Fruit fly (Drosophila melanogaster) whole organism, embryonic: Measurements from ENCODE around the gene CG34117.
A peak's percentile ranks its signal among the peaks of the same experiment; 100 is the strongest.

Source experiments
- BEAF-32 ChIP-seq: fragments of 200-800 bp; sonication (Bioruptor generic); optimal IDR thresholded peaks from 3 replicates; lab custom pipeline; 2017; ENCODE audit warnings: missing biosample characterization, missing genetic modification characterization, mild to moderate bottlenecking, moderate library complexity, missing genetic modification reagents
- Bgb ChIP-seq: fragments of 200-800 bp; sonication (Bioruptor generic); IDR thresholded peaks from 2 replicates; pipeline ENCODE4 v1.3.6; 2022; ENCODE audit warnings: missing biosample characterization, missing genetic modification characterization; ENCODE audit not compliant: partially characterized antibody
- BtbVII ChIP-seq: fragments of 200-800 bp; sonication (Bioruptor generic); optimal IDR thresholded peaks from 3 replicates; lab custom pipeline; 2017; ENCODE audit warnings: missing biosample characterization, mild to moderate bottlenecking, missing genetic modification characterization
- CG10267 ChIP-seq: fragments of 200-800 bp; sonication (Bioruptor generic); optimal IDR thresholded peaks from 2 replicates; lab custom pipeline; 2018; ENCODE audit warnings: missing biosample characterization, mild to moderate bottlenecking, missing genetic modification characterization, moderate library complexity
- CG10462 ChIP-seq: fragments of 200-800 bp; sonication (Bioruptor generic); optimal IDR thresholded peaks from 2 replicates; lab custom pipeline; 2016; ENCODE audit warnings: missing biosample characterization, missing genetic modification characterization
- CG12659 ChIP-seq: fragments of 200-800 bp; sonication (Bioruptor generic); optimal IDR thresholded peaks from 3 replicates; lab custom pipeline; 2017; ENCODE audit warnings: mild to moderate bottlenecking, missing biosample characterization, missing genetic modification reagents, missing genetic modification characterization
- CG13123 ChIP-seq: fragments of 200-800 bp; sonication (Bioruptor generic); optimal IDR thresholded peaks from 2 replicates; lab custom pipeline; 2016; ENCODE audit warnings: missing biosample characterization, missing genetic modification characterization
- CG13287 ChIP-seq: fragments of 200-800 bp; sonication (Bioruptor generic); IDR thresholded peaks from 2 replicates; pipeline ENCODE4 v1.3.6; 2022; ENCODE audit warnings: missing biosample characterization, missing genetic modification characterization; ENCODE audit not compliant: partially characterized antibody
- CG14710 ChIP-seq: fragments of 200-800 bp; sonication (Bioruptor generic); optimal IDR thresholded peaks from 3 replicates; lab custom pipeline; 2019; ENCODE audit warnings: missing biosample characterization, mild to moderate bottlenecking, missing genetic modification characterization, moderate library complexity
- CG18476 ChIP-seq: fragments of 200-800 bp; sonication (Bioruptor generic); optimal IDR thresholded peaks from 2 replicates; lab custom pipeline; 2016; ENCODE audit warnings: missing biosample characterization, mild to moderate bottlenecking, missing genetic modification characterization
- CG2116 ChIP-seq: fragments of 200-800 bp; sonication (Bioruptor generic); optimal IDR thresholded peaks from 3 replicates; lab custom pipeline; 2018; ENCODE audit warnings: missing biosample characterization, mild to moderate bottlenecking, missing genetic modification characterization
- CG32532 ChIP-seq: fragments of 200-800 bp; sonication (Bioruptor generic); IDR thresholded peaks from 2 replicates; pipeline ENCODE4 v1.3.6; 2022; ENCODE audit warnings: missing biosample characterization, missing genetic modification characterization
- CG34224 ChIP-seq: fragments of 200-800 bp; sonication (Bioruptor generic); IDR thresholded peaks from 3 replicates; pipeline ENCODE4 v1.3.6; 2022; ENCODE audit warnings: missing biosample characterization, missing genetic modification characterization; ENCODE audit not compliant: partially characterized antibody
- CG3995 ChIP-seq: fragments of 200-800 bp; sonication (Bioruptor generic); optimal IDR thresholded peaks from 3 replicates; lab custom pipeline; 2016; ENCODE audit warnings: missing biosample characterization, missing genetic modification characterization
- CG5180 ChIP-seq: fragments of 200-800 bp; sonication (Bioruptor generic); optimal IDR thresholded peaks from 3 replicates; lab custom pipeline; 2017; ENCODE audit warnings: missing biosample characterization, missing genetic modification characterization, mild to moderate bottlenecking, moderate library complexity, missing genetic modification reagents
- CG9437 ChIP-seq: fragments of 200-800 bp; sonication (Bioruptor generic); optimal IDR thresholded peaks from 2 replicates; lab custom pipeline; 2018; ENCODE audit warnings: missing biosample characterization, mild to moderate bottlenecking, missing genetic modification characterization
- CG9797 ChIP-seq: fragments of 200-800 bp; sonication (Bioruptor generic); optimal IDR thresholded peaks from 3 replicates; lab custom pipeline; 2018; ENCODE audit warnings: missing biosample characterization, mild to moderate bottlenecking, missing genetic modification characterization
- Chrac-16 ChIP-seq: fragments of 200-800 bp; sonication (Bioruptor generic); optimal IDR thresholded peaks from 3 replicates; lab custom pipeline; 2016; ENCODE audit warnings: missing biosample characterization, missing genetic modification characterization
- CoRest ChIP-seq: fragments of 200-800 bp; sonication (Bioruptor generic); optimal IDR thresholded peaks from 3 replicates; lab custom pipeline; 2018; ENCODE audit warnings: missing biosample characterization, mild to moderate bottlenecking, missing genetic modification characterization, moderate library complexity
- Dp ChIP-seq: fragments of 200-800 bp; sonication (Bioruptor generic); optimal IDR thresholded peaks from 2 replicates; lab custom pipeline; 2018; ENCODE audit warnings: missing biosample characterization, mild to moderate bottlenecking, missing genetic modification characterization, moderate library complexity
- Dref ChIP-seq: fragments of 200-800 bp; sonication (Bioruptor generic); IDR thresholded peaks from 2 replicates; pipeline ENCODE4 v1.3.6; 2022; ENCODE audit warnings: missing biosample characterization, missing genetic modification characterization
- E2f2 ChIP-seq: fragments of 200-800 bp; sonication (Bioruptor generic); IDR thresholded peaks from 2 replicates; pipeline ENCODE4 v1.3.6; 2022; ENCODE audit warnings: missing biosample characterization, missing genetic modification characterization
- MBD-R2 ChIP-seq: fragments of 200-800 bp; sonication (Bioruptor generic); IDR thresholded peaks from 2 replicates; pipeline ENCODE4 v1.3.6; 2022; ENCODE audit warnings: missing biosample characterization, missing genetic modification characterization
- Scr ChIP-seq: fragments of 200-800 bp; sonication (Bioruptor generic); IDR thresholded peaks from 2 replicates; pipeline ENCODE4 v1.3.6; 2022; ENCODE audit warnings: missing biosample characterization, missing genetic modification characterization; ENCODE audit not compliant: partially characterized antibody
- Sin3A ChIP-seq: fragments of >200 bp; optimal IDR thresholded peaks from 2 replicates; lab custom pipeline; 2018
- Sry-β ChIP-seq: fragments of 200-800 bp; sonication (Bioruptor generic); optimal IDR thresholded peaks from 2 replicates; lab custom pipeline; 2018; ENCODE audit warnings: missing biosample characterization, mild to moderate bottlenecking, missing genetic modification characterization, moderate library complexity
- Sry-δ ChIP-seq: fragments of 200-800 bp; sonication (Bioruptor generic); optimal IDR thresholded peaks from 2 replicates; lab custom pipeline; 2016; ENCODE audit warnings: missing biosample characterization, missing genetic modification characterization
- YL-1 ChIP-seq: fragments of 200-800 bp; sonication (Bioruptor generic); optimal IDR thresholded peaks from 3 replicates; lab custom pipeline; 2017; ENCODE audit warnings: missing biosample characterization, mild to moderate bottlenecking, missing genetic modification characterization
- bab2 ChIP-seq: fragments of 200-800 bp; sonication (Bioruptor generic); optimal IDR thresholded peaks from 2 replicates; lab custom pipeline; 2016; ENCODE audit warnings: missing biosample characterization, missing genetic modification characterization
- bbx ChIP-seq: fragments of 200-800 bp; sonication (Bioruptor generic); IDR thresholded peaks from 2 replicates; pipeline ENCODE4 v1.3.6; 2022; ENCODE audit warnings: missing biosample characterization, missing genetic modification characterization; ENCODE audit not compliant: partially characterized antibody
- dm ChIP-seq: fragments of 200-800 bp; sonication (Bioruptor generic); optimal IDR thresholded peaks from 3 replicates; lab custom pipeline; 2016; ENCODE audit warnings: missing biosample characterization, missing genetic modification characterization
- lab ChIP-seq: fragments of 200-800 bp; sonication (Bioruptor generic); optimal IDR thresholded peaks from 3 replicates; lab custom pipeline; 2017; ENCODE audit warnings: missing biosample characterization, missing genetic modification characterization, mild to moderate bottlenecking, moderate library complexity, missing genetic modification reagents
- lilli ChIP-seq: fragments of 200-800 bp; sonication (Bioruptor generic); optimal IDR thresholded peaks from 3 replicates; lab custom pipeline; 2016; ENCODE audit warnings: missing biosample characterization, missing genetic modification characterization
- nmo ChIP-seq: fragments of 200-800 bp; sonication (Bioruptor generic); optimal IDR thresholded peaks from 2 replicates; lab custom pipeline; 2018; ENCODE audit warnings: missing biosample characterization, mild to moderate bottlenecking, missing genetic modification characterization, moderate library complexity
- onecut ChIP-seq: fragments of 200-800 bp; sonication (Bioruptor generic); IDR thresholded peaks from 2 replicates; pipeline ENCODE4 v1.3.6; 2022; ENCODE audit warnings: missing biosample characterization, missing genetic modification characterization
- pzg ChIP-seq: fragments of 200-800 bp; sonication (Bioruptor generic); optimal IDR thresholded peaks from 3 replicates; lab custom pipeline; 2018; ENCODE audit warnings: missing biosample characterization, mild to moderate bottlenecking, missing genetic modification characterization, moderate library complexity
- sens ChIP-seq: fragments of 200-800 bp; sonication (Bioruptor generic); peaks from one replicate; lab custom pipeline; 2016; ENCODE audit warnings: missing biosample characterization, missing genetic modification characterization
- seq ChIP-seq: fragments of 200-800 bp; sonication (Bioruptor generic); IDR thresholded peaks from 2 replicates; pipeline ENCODE4 v1.3.6; 2022; ENCODE audit warnings: missing biosample characterization, missing genetic modification characterization
- sna ChIP-seq: fragments of 200-800 bp; sonication (Bioruptor generic); IDR thresholded peaks from 2 replicates; pipeline ENCODE4 v1.3.6; 2022; ENCODE audit warnings: missing biosample characterization, missing genetic modification characterization; ENCODE audit not compliant: partially characterized antibody
- sqz ChIP-seq: fragments of 200-800 bp; sonication (Bioruptor generic); optimal IDR thresholded peaks from 3 replicates; lab custom pipeline; 2018; ENCODE audit warnings: missing biosample characterization, mild to moderate bottlenecking, missing genetic modification characterization
- stwl ChIP-seq: fragments of 200-800 bp; sonication (Bioruptor generic); optimal IDR thresholded peaks from 3 replicates; lab custom pipeline; 2018; ENCODE audit warnings: missing biosample characterization, mild to moderate bottlenecking, missing genetic modification characterization, moderate library complexity
- tio ChIP-seq: fragments of 200-800 bp; sonication (Bioruptor generic); optimal IDR thresholded peaks from 2 replicates; lab custom pipeline; 2017; ENCODE audit warnings: missing biosample characterization, missing genetic modification characterization, inconsistent platforms
- unc-4 ChIP-seq: fragments of 200-800 bp; sonication (Bioruptor generic); IDR thresholded peaks from 2 replicates; pipeline ENCODE4 v1.3.6; 2022; ENCODE audit warnings: missing biosample characterization, missing genetic modification characterization; ENCODE audit not compliant: partially characterized antibody

Gene CG34117

dm6 chr3R:9417577-9418334 lies 17.9 kb upstream of the CG34117 start, which contains the start of gene ps (continued):
- no peak for TF ChIP-seq bab2 (GFP tag; lab: Kevin White, UChicago)
- no peak for TF ChIP-seq CG9797 (GFP tag; lab: Kevin White, UChicago)
- TF ChIP-seq Chrac-16 (GFP tag; lab: Kevin White, UChicago) = no peak
- no peak for TF ChIP-seq lab (GFP tag; lab: Kevin White, UChicago)
- no peak for TF ChIP-seq tio (GFP tag; lab: Kevin White, UChicago)

dm6 chr3R:9416951-9417350 lies 17.1 kb upstream of the CG34117 start:
- peak; percentile 56 for TF ChIP-seq CG9437 (GFP tag; lab: Kevin White, UChicago)
- TF ChIP-seq BtbVII (GFP tag; lab: Kevin White, UChicago) = no peak

dm6 chr3R:9411928-9412640 lies 12.2 kb upstream of the CG34117 start, which contains the start of the genes Task7 and alpha-Man-IIa:
Gene Task7 (minus strand): TSS chr3R:9412293.
Gene alpha-Man-IIa (plus strand): TSS chr3R:9412548.
- peak; percentile 55 for TF ChIP-seq Scr (GFP tag; lab: Robert Waterston, UW)
- TF ChIP-seq MBD-R2 (GFP tag; lab: Robert Waterston, UW) = peak; percentile 65
- TF ChIP-seq CG10462 (GFP tag; lab: Kevin White, UChicago) = peak; percentile 50
- peak; percentile 27 for TF ChIP-seq Dp
- peak; percentile 12 for TF ChIP-seq CG12659
- TF ChIP-seq sqz = peak; percentile 71
- TF ChIP-seq CG5180 (GFP tag; lab: Kevin White, UChicago) = peak; percentile 46
- peak; percentile 89 for TF ChIP-seq Sry-β
- peak; percentile 71 for TF ChIP-seq CG13287 (GFP tag; lab: Robert Waterston, UW)
- TF ChIP-seq Dref (GFP tag; lab: Robert Waterston, UW) = peak; percentile 66
- TF ChIP-seq Bgb (GFP tag; lab: Robert Waterston, UW) = 0 out of 2 replicates have a peak, but pooled peaks have one; percentile 31
- peak; percentile 42 for TF ChIP-seq CG10267 (tag; lab: Kevin White, UChicago)
- peak; percentile 35 for TF ChIP-seq CG14710 (tag; lab: Kevin White, UChicago)
- TF ChIP-seq CG2116 (GFP tag; lab: Kevin White, UChicago) = peak; percentile 66
- TF ChIP-seq Sry-δ (GFP tag; lab: Kevin White, UChicago) = peak; percentile 2
- TF ChIP-seq nmo (GFP tag; lab: Kevin White, UChicago) = peak; percentile 42
- TF ChIP-seq CG3995 = peak; percentile 47
- peak; percentile 49; the same call in 1 of the 2 replicates for TF ChIP-seq unc-4 (GFP tag; lab: Robert Waterston, UW)
- peak; percentile 83 for TF ChIP-seq sens (GFP tag; lab: Kevin White, UChicago)
- TF ChIP-seq seq (GFP tag; lab: Robert Waterston, UW) = no peak
- peak; percentile 94 for TF ChIP-seq onecut (GFP tag; lab: Robert Waterston, UW)
- peak; percentile 42 for TF ChIP-seq CoRest
- TF ChIP-seq lilli (GFP tag; lab: Kevin White, UChicago) = peak; percentile 6
- peak; percentile 58 for TF ChIP-seq stwl (tag; lab: Kevin White, UChicago)
- no peak for TF ChIP-seq CG32532
- no peak for TF ChIP-seq CG18476 (GFP tag; lab: Kevin White, UChicago)
- TF ChIP-seq YL-1 (GFP tag; lab: Kevin White, UChicago) = peak; percentile 30
- peak; percentile 30; the same call in 1 of the 2 replicates for TF ChIP-seq E2f2
- TF ChIP-seq CG34224 (GFP tag; lab: Robert Waterston, UW) = peak; percentile 47; the same call in 1 of the 3 replicates
- peak; percentile 46 for TF ChIP-seq BEAF-32 (GFP tag; lab: Kevin White, UChicago)
- no peak for TF ChIP-seq CG13123 (GFP tag; lab: Kevin White, UChicago)
- peak; percentile 24 for TF ChIP-seq Sin3A (lab: Kevin White, UChicago)
- peak; percentile 38 for TF ChIP-seq pzg (GFP tag; lab: Kevin White, UChicago)
- TF ChIP-seq sna (GFP tag; lab: Robert Waterston, UW) = 0 out of 2 replicates have a peak, but pooled peaks have one; percentile 26
- peak; percentile 42; the same call in 1 of the 2 replicates for TF ChIP-seq bbx (GFP tag; lab: Robert Waterston, UW)
- no peak for TF ChIP-seq dm (GFP tag; lab: Kevin White, UChicago)
